Fruit fly (Drosophila melanogaster) whole organism: Measurements from ENCODE around the gene CG5346.

ENCODE experiments used
- CG8478 ChIP-seq: fragments of >200 bp; optimal IDR thresholded peaks from 2 replicates; lab custom pipeline; 2018; ENCODE audit warnings: inconsistent platforms
- Dll ChIP-seq: fragments of >200 bp; optimal IDR thresholded peaks from 2 replicates; lab custom pipeline; 2017
- EcR ChIP-seq, 2 experiments: fragments of >200 bp; optimal IDR thresholded peaks; 2 replicates each; lab custom pipeline; 2017; ENCODE audit warnings: missing biosample characterization in 2 of 2, missing genetic modification characterization in 2 of 2, missing genetic modification reagents in 2 of 2
- pan ChIP-seq: fragments of >200 bp; optimal IDR thresholded peaks from 2 replicates; lab custom pipeline; 2017
- psq ChIP-seq: fragments of >200 bp; optimal IDR thresholded peaks from 2 replicates; lab custom pipeline; 2017
- usp ChIP-seq: fragments of >200 bp; optimal IDR thresholded peaks from 2 replicates; lab custom pipeline; 2017; ENCODE audit warnings: missing biosample characterization, missing genetic modification characterization, mixed read lengths

CG5346 gene

DNA sequence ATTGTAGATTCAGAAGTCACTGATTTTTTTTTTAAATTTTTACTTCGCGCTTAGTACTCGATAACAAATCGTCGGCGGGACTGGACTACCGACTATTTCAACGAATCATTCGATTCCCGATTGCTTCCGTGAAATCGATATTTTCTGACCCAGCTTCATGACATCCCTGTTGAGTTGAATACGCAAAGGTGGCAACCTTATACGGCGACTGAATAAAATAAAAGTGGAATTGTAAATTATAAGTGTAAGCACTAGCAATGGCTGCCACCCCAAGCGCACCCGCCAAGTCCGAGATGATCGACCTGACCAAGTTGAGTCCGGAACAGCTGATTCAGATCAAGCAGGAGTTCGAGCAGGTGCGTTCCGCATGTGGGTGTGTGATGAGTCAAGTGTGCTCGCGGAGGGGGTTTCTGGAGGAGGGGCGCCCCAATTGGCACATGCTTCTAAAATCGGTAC lies 41.4 kb downstream of the CG5346 start, which contains the start of gene Pfdn5:
TSS of gene Pfdn5 (plus strand) at position 3 of the 456 bp plus-strand sequence.
- no peak for TF ChIP-seq psq (lab: Kevin White, UChicago)
- no peak for TF ChIP-seq EcR (GFP tag; optimal IDR thresholded peaks at IDR 0.05; lab: Kevin White, UChicago)
- TF ChIP-seq pan (lab: Kevin White, UChicago) = no peak
- no peak for TF ChIP-seq usp (GFP tag; lab: Kevin White, UChicago)
- no peak for TF ChIP-seq Dll (lab: Kevin White, UChicago)
- TF ChIP-seq CG8478 = no peak

DNA sequence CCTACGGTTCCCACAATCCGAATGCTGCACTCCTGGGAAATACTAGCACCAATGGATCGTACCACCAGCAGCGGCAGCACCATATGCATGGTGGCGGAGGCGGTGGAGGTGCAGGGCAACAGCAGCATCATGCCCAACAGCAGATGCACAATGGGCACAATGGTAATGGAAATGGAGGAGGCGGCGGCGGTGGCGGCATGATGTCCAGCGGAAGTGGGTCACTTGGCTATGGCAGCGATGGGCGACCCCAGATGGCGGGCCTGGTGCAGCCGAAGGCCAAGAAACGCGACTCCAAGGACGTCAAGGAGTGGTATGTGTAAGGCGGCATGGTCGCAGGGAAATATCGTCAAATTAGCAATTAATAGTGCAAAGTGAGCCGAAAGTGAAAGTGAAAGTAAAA lies 44.9 kb downstream of the CG5346 start:
- TF ChIP-seq psq (lab: Kevin White, UChicago) (no peak), EcR (GFP tag; optimal IDR thresholded peaks at IDR 0.05; lab: Kevin White, UChicago) (no peak), usp (GFP tag; lab: Kevin White, UChicago) (no peak), pan (lab: Kevin White, UChicago) (no peak), CG8478 (no peak), Dll (lab: Kevin White, UChicago) (no peak)
